Worm (Caenorhabditis elegans): ENCODE measurements around the gene C17E7.9.

Gene C17E7.9

DNA sequence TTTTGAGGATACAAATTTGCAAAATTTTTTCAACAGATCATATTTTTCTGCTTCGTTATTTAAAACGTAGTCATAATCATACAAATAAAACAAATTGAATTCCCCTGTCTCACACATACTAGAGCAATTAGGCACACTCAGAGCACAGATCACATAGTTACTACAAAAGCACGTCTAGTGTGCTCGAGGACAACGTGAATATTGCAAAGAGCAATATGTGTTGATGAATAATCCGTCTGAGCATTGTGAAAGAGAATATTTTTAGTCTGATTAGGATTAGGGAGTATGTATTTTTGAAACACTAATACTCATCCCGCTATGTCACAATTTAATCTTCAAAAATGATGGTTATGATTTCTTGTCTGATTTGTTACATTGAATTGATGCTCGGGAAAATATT is 13.4 kb downstream of the C17E7.9 start:
- TF ChIP-seq T26A8.4 (GFP tag; IDR thresholded peaks at IDR 0.05) (no peak), Y5F2A.4 (GFP tag; optimal IDR thresholded peaks at IDR 0.05) (no peak), mxl-3 (GFP tag; optimal IDR thresholded peaks at IDR 0.05) (no peak), F37D6.2 (tag; optimal IDR thresholded peaks at IDR 0.05) (no peak), Y105C5A.15 (GFP tag; IDR thresholded peaks at IDR 0.05) (no peak), dve-1 (tag; optimal IDR thresholded peaks at IDR 0.05; ENCODE audit: insufficient read depth) (no peak), pha-4 (GFP tag; IDR thresholded peaks at IDR 0.05) (no peak), pha-4 (tag; optimal IDR thresholded peaks at IDR 0.05) (no peak), tra-1 (GFP tag; IDR thresholded peaks at IDR 0.05) (no peak), tag-97 (GFP tag; IDR thresholded peaks at IDR 0.05) (no peak), ztf-11 (tag; optimal IDR thresholded peaks at IDR 0.05) (no peak), snpc-1.2 (GFP tag; IDR thresholded peaks at IDR 0.05) (no peak), F49E8.2 (tag; optimal IDR thresholded peaks at IDR 0.05; ENCODE audit: borderline replicate concordance) (no peak), nhr-42 (GFP tag; IDR thresholded peaks at IDR 0.05) (no peak), mep-1 (tag; optimal IDR thresholded peaks at IDR 0.05) (no peak), ceh-32 (tag; optimal IDR thresholded peaks at IDR 0.05; ENCODE audit: poor library complexity) (no peak), lin-13 (GFP tag; optimal IDR thresholded peaks at IDR 0.05) (no peak), unc-130 (GFP tag; optimal IDR thresholded peaks at IDR 0.05) (no peak)

DNA sequence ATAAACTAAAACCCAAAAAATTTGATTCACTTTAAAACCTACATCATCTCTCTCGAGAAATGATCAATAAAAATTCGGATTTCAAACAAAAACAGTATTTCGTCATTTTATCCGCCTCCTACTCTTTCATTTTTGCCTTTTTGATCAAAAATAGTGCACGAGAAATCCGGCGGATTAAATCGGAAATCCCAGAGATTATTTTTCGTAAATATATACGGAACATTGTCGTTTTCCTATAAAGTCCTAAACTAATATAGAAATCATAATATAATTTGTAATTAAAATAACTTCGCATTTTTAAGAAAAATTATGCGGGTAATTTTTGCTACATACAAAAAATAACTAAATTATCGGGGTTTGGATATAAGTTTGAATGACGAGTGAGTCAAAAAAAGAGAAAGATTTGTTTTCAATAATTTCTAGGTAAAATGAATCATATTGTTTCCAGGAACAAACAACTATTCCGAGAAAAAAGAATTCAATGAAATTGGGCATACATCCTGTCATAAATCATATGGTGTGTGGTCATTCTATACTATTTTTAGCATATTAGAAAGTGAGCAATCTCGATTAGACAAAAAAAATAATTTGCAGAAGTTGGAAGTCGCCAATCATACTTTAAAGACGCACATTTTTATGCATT is 16.4 kb downstream of the C17E7.9 start, which contains the start of gene nhr-158:
nhr-158 (minus strand) TSS at position 51 of the 643 bp plus-strand sequence.
- TF ChIP-seq nhr-111 (GFP tag; optimal IDR thresholded peaks at IDR 0.05), result no peak
- no peak for TF ChIP-seq mxl-3 (GFP tag; optimal IDR thresholded peaks at IDR 0.05)
- TF ChIP-seq nhr-10 (tag; optimal IDR thresholded peaks at IDR 0.05), result no peak
- peak; percentile 6 for TF ChIP-seq nhr-11 (tag; optimal IDR thresholded peaks at IDR 0.05)
- no peak for TF ChIP-seq sdz-12 (GFP tag; optimal IDR thresholded peaks at IDR 0.05)
- TF ChIP-seq ceh-28 (tag; optimal IDR thresholded peaks at IDR 0.05), result no peak
- TF ChIP-seq jun-1 (tag; optimal IDR thresholded peaks at IDR 0.05), result no peak
- TF ChIP-seq hlh-11 (tag; optimal IDR thresholded peaks at IDR 0.05), result no peak
- TF ChIP-seq pqm-1 (tag; optimal IDR thresholded peaks at IDR 0.05), result no peak
- no peak for TF ChIP-seq madf-9 (GFP tag; conservative IDR thresholded peaks at IDR 0.05)
- no peak for TF ChIP-seq T26A8.4 (GFP tag; IDR thresholded peaks at IDR 0.05)
- TF ChIP-seq F49E8.2 (tag; optimal IDR thresholded peaks at IDR 0.05; ENCODE audit: borderline replicate concordance), result no peak
- TF ChIP-seq cey-2 (tag; optimal IDR thresholded peaks at IDR 0.05; ENCODE audit: borderline replicate concordance, insufficient read depth), result no peak
- TF ChIP-seq lin-13 (GFP tag; optimal IDR thresholded peaks at IDR 0.05), result no peak
- peak; percentile 13 for TF ChIP-seq nhr-48 (tag; optimal IDR thresholded peaks at IDR 0.05)
- no peak for TF ChIP-seq daf-12 (tag; optimal IDR thresholded peaks at IDR 0.05)
- no peak for TF ChIP-seq rbr-2 (tag; optimal IDR thresholded peaks at IDR 0.05)
- no peak for TF ChIP-seq Y105C5A.15 (GFP tag; IDR thresholded peaks at IDR 0.05)
- TF ChIP-seq attf-4 (tag; optimal IDR thresholded peaks at IDR 0.05), result no peak
- TF ChIP-seq F26F4.8 (GFP tag; conservative IDR thresholded peaks at IDR 0.05), result no peak
- TF ChIP-seq F37D6.2 (tag; optimal IDR thresholded peaks at IDR 0.05), result peak; percentile 8
- TF ChIP-seq aha-1 (tag), result peak; percentile 42
- no peak for TF ChIP-seq ceh-44 (GFP tag; IDR thresholded peaks at IDR 0.05)
- TF ChIP-seq ZK337.2 (GFP tag; IDR thresholded peaks at IDR 0.05), result no peak
- TF ChIP-seq nhr-41 (GFP tag; IDR thresholded peaks at IDR 0.05), result no peak
- TF ChIP-seq D1046.2 (GFP tag; IDR thresholded peaks at IDR 0.05), result no peak

DNA sequence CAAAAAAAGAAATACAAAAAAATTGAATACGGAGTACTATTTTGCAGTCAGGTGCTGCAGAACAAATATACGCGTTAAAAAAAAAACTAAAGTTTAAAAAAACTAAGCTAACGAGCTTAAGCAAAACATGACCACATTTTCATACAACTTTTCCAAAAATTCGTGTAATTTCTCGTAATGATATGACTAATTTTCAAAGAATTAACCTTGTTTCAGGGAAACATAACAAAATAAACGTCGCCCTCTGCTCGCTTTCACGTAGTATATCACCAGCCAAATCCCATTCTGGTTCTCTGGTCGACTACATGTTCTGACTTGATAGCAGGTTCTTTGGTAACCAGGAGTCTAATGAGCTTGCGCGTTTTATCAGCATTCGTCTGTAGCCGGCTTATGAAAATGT is 20.3 kb downstream of the C17E7.9 start:
- TF ChIP-seq hif-1 (tag; optimal IDR thresholded peaks at IDR 0.05), result no peak
- no peak for TF ChIP-seq ZK546.5 (tag; optimal IDR thresholded peaks at IDR 0.05)
- no peak for TF ChIP-seq nhr-42 (GFP tag; IDR thresholded peaks at IDR 0.05)
- no peak for TF ChIP-seq pqm-1 (tag; optimal IDR thresholded peaks at IDR 0.05)
- TF ChIP-seq nhr-11 (tag; optimal IDR thresholded peaks at IDR 0.05), result peak; percentile 87
- no peak for TF ChIP-seq mep-1 (tag; optimal IDR thresholded peaks at IDR 0.05)
- no peak for TF ChIP-seq ctbp-1 (GFP tag; IDR thresholded peaks at IDR 0.05)
- TF ChIP-seq lsy-2 (tag; optimal IDR thresholded peaks at IDR 0.05), result peak in 1 of 2 experiments; percentile 1
- no peak for TF ChIP-seq ceh-44 (GFP tag; IDR thresholded peaks at IDR 0.05)
- TF ChIP-seq aha-1 (tag), result peak; percentile 59
- no peak for TF ChIP-seq Y5F2A.4 (GFP tag; optimal IDR thresholded peaks at IDR 0.05)
- TF ChIP-seq ZK337.2 (GFP tag; IDR thresholded peaks at IDR 0.05), result no peak
- no peak for TF ChIP-seq aly-2 (tag; optimal IDR thresholded peaks at IDR 0.05)
- no peak for TF ChIP-seq hmg-1.1 (GFP tag; IDR thresholded peaks at IDR 0.05)
